Worm (Caenorhabditis elegans) whole organism, L1 larva: Measurements from ENCODE around the gene K10D2.5.

Experiments used
- elt-2 ChIP-seq: sonication (generic microtip); optimal IDR thresholded peaks from 2 replicates; lab custom pipeline; 2016; ENCODE audit warnings: missing genetic modification characterization, mild to moderate bottlenecking, inconsistent platforms, missing compliant biosample characterization, missing genetic modification reagents
- fos-1 ChIP-seq: fragments of 150-350 bp; optimal IDR thresholded peaks from 2 replicates; lab custom pipeline; 2014; ENCODE audit warnings: missing biosample characterization, missing genetic modification characterization
- lin-15B ChIP-seq: fragments of 150-350 bp; sonication (generic microtip); optimal IDR thresholded peaks from 3 replicates; lab custom pipeline; 2014; ENCODE audit warnings: missing biosample characterization, missing genetic modification characterization
- lin-39 ChIP-seq: fragments of 150-350 bp; optimal IDR thresholded peaks from 2 replicates; lab custom pipeline; 2014; ENCODE audit warnings: missing biosample characterization, missing genetic modification reagents, missing genetic modification characterization
- lir-3 ChIP-seq: sonication (generic microtip); optimal IDR thresholded peaks from 2 replicates; lab custom pipeline; 2016; ENCODE audit warnings: mild to moderate bottlenecking, missing genetic modification characterization, moderate library complexity, missing compliant biosample characterization; ENCODE audit not compliant: poor library complexity
- mdl-1 ChIP-seq, 2 experiments: fragments of 150-350 bp; optimal IDR thresholded peaks; 2 replicates each; lab custom pipeline; 2014 to 2017; ENCODE audit warnings: missing biosample characterization in 2 of 2, missing genetic modification characterization in 2 of 2, inconsistent platforms in 1 of 2
- nhr-237 ChIP-seq: fragments of 150-350 bp; optimal IDR thresholded peaks from 2 replicates; lab custom pipeline; 2014; ENCODE audit warnings: missing biosample characterization, missing genetic modification characterization
- nhr-28 ChIP-seq: fragments of 150-350 bp; optimal IDR thresholded peaks from 2 replicates; lab custom pipeline; 2014; ENCODE audit warnings: missing biosample characterization, missing genetic modification characterization
- nhr-76 ChIP-seq: sonication (generic microtip); optimal IDR thresholded peaks from 2 replicates; lab custom pipeline; 2017; ENCODE audit warnings: missing biosample characterization, missing genetic modification characterization
- rnt-1 ChIP-seq: sonication (generic microtip); optimal IDR thresholded peaks from 2 replicates; lab custom pipeline; 2016; ENCODE audit warnings: mild to moderate bottlenecking, missing genetic modification characterization, moderate library complexity, missing compliant biosample characterization
- tbx-2 ChIP-seq: sonication (generic microtip); optimal IDR thresholded peaks from 2 replicates; lab custom pipeline; 2016; ENCODE audit warnings: missing genetic modification characterization, missing compliant biosample characterization
- unc-130 ChIP-seq: fragments of 150-350 bp; optimal IDR thresholded peaks from 2 replicates; lab custom pipeline; 2017; ENCODE audit warnings: missing biosample characterization, missing genetic modification characterization, inconsistent platforms

DNA sequence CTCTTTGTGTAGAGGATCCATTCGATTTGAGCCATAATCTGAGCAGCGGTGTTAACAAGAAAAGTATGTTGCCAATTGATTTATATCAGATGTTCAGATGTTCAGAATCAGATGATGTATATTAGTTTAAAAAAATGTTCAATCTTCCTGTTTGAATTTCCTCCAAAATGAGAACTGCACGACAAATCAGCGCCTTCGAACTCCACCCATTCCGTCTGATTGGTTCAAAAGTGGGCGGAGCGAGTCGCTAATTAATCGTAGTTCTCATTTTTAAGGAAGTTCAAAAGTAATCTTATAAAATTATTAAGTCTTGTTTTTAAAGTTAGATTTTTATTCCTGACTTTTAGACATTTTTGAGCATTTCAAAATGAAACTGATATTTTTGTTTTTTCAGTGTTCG is 6.6 kb downstream of the K10D2.5 start:
- TF ChIP-seq lin-39 (no peak), fos-1 (no peak), unc-130 (tag; lab: Kevin White, UChicago) (no peak), nhr-28 (tag; lab: Kevin White, UChicago) (no peak), rnt-1 (tag; lab: Kevin White, UChicago) (no peak), nhr-76 (tag; lab: Kevin White, UChicago) (no peak), lir-3 (tag; lab: Kevin White, UChicago) (no peak), nhr-237 (no peak), elt-2 (tag; lab: Kevin White, UChicago) (no peak), lin-15B (no peak), tbx-2 (tag; lab: Kevin White, UChicago) (no peak), mdl-1 (tag; optimal IDR thresholded peaks at IDR 0.05; lab: Kevin White, UChicago) (no peak)
